Worm (Caenorhabditis elegans): Measurements from ENCODE around the gene rsp-7.

DNA sequence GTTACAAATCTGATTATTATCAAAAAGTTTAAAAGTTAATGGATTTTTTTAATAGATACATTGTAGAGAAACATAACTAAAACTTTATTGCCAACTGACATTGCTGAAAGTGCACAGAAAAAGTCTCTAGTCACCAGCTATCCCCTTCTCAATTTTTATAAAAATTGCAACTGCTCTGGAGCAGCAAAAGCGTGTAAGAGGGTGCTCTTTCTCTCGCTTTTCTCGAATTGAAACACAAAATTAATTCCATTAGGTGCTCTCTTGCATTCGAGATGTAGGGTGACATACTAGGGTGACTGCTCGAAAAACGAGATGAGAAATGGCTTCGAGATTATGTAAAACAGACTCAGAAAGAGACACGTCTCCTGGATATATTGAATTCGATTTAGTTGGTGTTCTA is 21.6 kb downstream of the rsp-7 start:
- TF ChIP-seq nhr-84 (tag; optimal IDR thresholded peaks at IDR 0.05) = no peak
- no peak for TF ChIP-seq hlh-17 (GFP tag; optimal IDR thresholded peaks at IDR 0.05; ENCODE audit: borderline replicate concordance)
- no peak for TF ChIP-seq lin-15B (tag; optimal IDR thresholded peaks at IDR 0.05)

Data from whole organism, L1 larva.